Worm (Caenorhabditis elegans) whole organism, young adult: ENCODE data around the gene F54F2.9.

Experiments
- akir-1 ChIP-seq: fragments of 200-800 bp; sonication (Bioruptor generic); optimal IDR thresholded peaks from 2 replicates; lab custom pipeline; 2018; ENCODE audit warnings: mild to moderate bottlenecking, missing genetic modification characterization, moderate library complexity, missing compliant biosample characterization
- egl-18 ChIP-seq: fragments of 200-800 bp; sonication (Bioruptor generic); IDR thresholded peaks from 2 replicates; pipeline ENCODE4 v1.3.6; 2022; ENCODE audit warnings: missing genetic modification reagents, missing genetic modification characterization, missing compliant biosample characterization
- egrh-3 ChIP-seq: fragments of 200-800 bp; sonication (Bioruptor generic); IDR thresholded peaks from 2 replicates; pipeline ENCODE4 v1.3.6; 2022; ENCODE audit warnings: missing genetic modification reagents, missing genetic modification characterization, missing compliant biosample characterization
- ets-4 ChIP-seq: fragments of 200-800 bp; sonication (Bioruptor generic); optimal IDR thresholded peaks from 2 replicates; lab custom pipeline; 2018; ENCODE audit warnings: mild to moderate bottlenecking, missing genetic modification characterization, missing compliant biosample characterization
- mcd-1 ChIP-seq: fragments of 200-800 bp; sonication (Bioruptor generic); IDR thresholded peaks from 2 replicates; pipeline ENCODE4 v1.3.6; 2022; ENCODE audit warnings: missing genetic modification reagents, missing genetic modification characterization, missing compliant biosample characterization
- pbrm-1 ChIP-seq: fragments of 200-800 bp; sonication (Bioruptor generic); IDR thresholded peaks from 2 replicates; pipeline ENCODE4 v1.3.6; 2022; ENCODE audit warnings: missing genetic modification reagents, missing genetic modification characterization, missing compliant biosample characterization
- pha-4 ChIP-seq: fragments of 150-350 bp; sonication (generic microtip); optimal IDR thresholded peaks from 2 replicates; lab custom pipeline; 2014; ENCODE audit warnings: missing biosample characterization, missing genetic modification reagents, missing genetic modification characterization

DNA sequence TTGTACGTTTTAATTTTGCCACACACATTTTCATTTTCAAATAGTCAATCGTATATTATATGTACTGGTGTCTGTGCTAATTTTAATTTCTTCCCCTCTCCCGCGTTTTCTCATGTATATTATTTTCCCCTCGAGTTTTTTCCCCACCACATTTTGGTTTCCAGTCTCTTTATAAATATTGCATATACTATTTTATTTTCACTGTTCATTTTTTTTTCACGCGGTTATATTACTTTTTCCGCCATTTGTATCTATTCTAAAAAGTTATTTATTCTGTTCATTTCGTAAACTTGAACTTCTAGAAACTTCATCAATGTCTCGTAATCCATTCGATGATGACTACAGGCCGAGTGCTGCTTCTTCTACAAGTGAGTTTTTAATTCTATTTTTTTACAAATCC, 51.1 kb downstream of the F54F2.9 start, which contains the start of gene snap-29:
- TF ChIP-seq egl-18, result no peak
- no peak for TF ChIP-seq mcd-1 (GFP tag; lab: Robert Waterston, UW)
- TF ChIP-seq egrh-3 (GFP tag; lab: Robert Waterston, UW), result no peak
- no peak for TF ChIP-seq pbrm-1 (GFP tag; lab: Robert Waterston, UW)
- TF ChIP-seq ets-4, result no peak
- TF ChIP-seq pha-4 (tag; lab: Kevin White, UChicago), result no peak
- TF ChIP-seq akir-1 (GFP tag; lab: Kevin White, UChicago), result no peak
